Fruit fly (Drosophila melanogaster): ENCODE data around the gene LManII.

LManII gene

dm6 chr2L:10428528-10428927 is 28.9 kb upstream of the LManII start, which contains the start of gene CG5188 (continued):
- TF ChIP-seq CG9727 (GFP tag; optimal IDR thresholded peaks at IDR 0.05) = peak; percentile 16
- peak; percentile 3 for TF ChIP-seq CG13123 (GFP tag; optimal IDR thresholded peaks at IDR 0.05)
- TF ChIP-seq CG10274 (GFP tag; optimal IDR thresholded peaks at IDR 0.05) = no peak
- no peak for TF ChIP-seq ara (GFP tag; IDR thresholded peaks at IDR 0.05)
- TF ChIP-seq Mad (GFP tag; optimal IDR thresholded peaks at IDR 0.05) = no peak
- no peak for TF ChIP-seq CG8478 (optimal IDR thresholded peaks at IDR 0.05)
- TF ChIP-seq MESR4 (GFP tag; optimal IDR thresholded peaks at IDR 0.05) = peak; percentile 43
- peak; percentile 51 for TF ChIP-seq CG6689 (GFP tag; IDR thresholded peaks at IDR 0.05)
- TF ChIP-seq oc (tag; optimal IDR thresholded peaks at IDR 0.05) = peak; percentile 14
- no peak for TF ChIP-seq Dref (GFP tag; IDR thresholded peaks at IDR 0.05)
- TF ChIP-seq CoRest (tag; optimal IDR thresholded peaks at IDR 0.05) = peak; percentile 51
- no peak for TF ChIP-seq CTCF (GFP tag; optimal IDR thresholded peaks at IDR 0.05)
- peak; percentile 64; the same call in 1 of the 2 replicates for TF ChIP-seq CG11696 (GFP tag; IDR thresholded peaks at IDR 0.05)
- no peak for TF ChIP-seq vnd (GFP tag; IDR thresholded peaks at IDR 0.05; ENCODE audit: partially characterized antibody)
- peak; percentile 20 for TF ChIP-seq zen (tag; optimal IDR thresholded peaks at IDR 0.05)
- peak; percentile 40 for TF ChIP-seq Max (GFP tag; optimal IDR thresholded peaks at IDR 0.05)
- TF ChIP-seq lilli (GFP tag; optimal IDR thresholded peaks at IDR 0.05) = peak; percentile 48
- no peak for TF ChIP-seq CG7372 (GFP tag; IDR thresholded peaks at IDR 0.05)
- peak; percentile 9 for TF ChIP-seq CG1529 (GFP tag; optimal IDR thresholded peaks at IDR 0.05)
- no peak for TF ChIP-seq tll (GFP tag; optimal IDR thresholded peaks at IDR 0.05)
- no peak for TF ChIP-seq org-1 (GFP tag; optimal IDR thresholded peaks at IDR 0.05)
- TF ChIP-seq CG34422 (GFP tag; IDR thresholded peaks at IDR 0.05) = peak; percentile 63; the same call in 2 of the 3 replicates
- no peak for TF ChIP-seq da (GFP tag; optimal IDR thresholded peaks at IDR 0.05)
- no peak for TF ChIP-seq C15 (GFP tag; IDR thresholded peaks at IDR 0.05)
- TF ChIP-seq ranshi (GFP tag; IDR thresholded peaks at IDR 0.05) = peak; percentile 59; the same call in 1 of the 2 replicates
- no peak for TF ChIP-seq CG12769 (tag; optimal IDR thresholded peaks at IDR 0.05)
- no peak for TF ChIP-seq z (GFP tag; IDR thresholded peaks at IDR 0.05)
- TF ChIP-seq Dp (GFP tag; optimal IDR thresholded peaks at IDR 0.05) = peak; percentile 3
- TF ChIP-seq Dfd (GFP tag; optimal IDR thresholded peaks at IDR 0.05) = no peak
- no peak for TF ChIP-seq peb (GFP tag; IDR thresholded peaks at IDR 0.05)
- no peak for TF ChIP-seq CG17612 (GFP tag; IDR thresholded peaks at IDR 0.05)
- TF ChIP-seq CG4424 (GFP tag; optimal IDR thresholded peaks at IDR 0.05) = peak; percentile 19
- TF ChIP-seq CG8765 (GFP tag; IDR thresholded peaks at IDR 0.05) = no peak
- no peak for TF ChIP-seq fu2 (GFP tag; optimal IDR thresholded peaks at IDR 0.05)
- peak; percentile 40 for TF ChIP-seq HmgZ (tag; optimal IDR thresholded peaks at IDR 0.05)
- no peak for TF ChIP-seq CG33213 (GFP tag; optimal IDR thresholded peaks at IDR 0.05)
- TF ChIP-seq sd (tag; optimal IDR thresholded peaks at IDR 0.05) = peak; percentile 80
- TF ChIP-seq CG14860 (GFP tag; IDR thresholded peaks at IDR 0.05; ENCODE audit: partially characterized antibody) = no peak
- TF ChIP-seq zf30C (GFP tag; optimal IDR thresholded peaks at IDR 0.05) = no peak
- TF ChIP-seq Tbp (GFP tag; optimal IDR thresholded peaks at IDR 0.05) = no peak
- no peak for TF ChIP-seq Gug (GFP tag; IDR thresholded peaks at IDR 0.05)
- TF ChIP-seq hth (optimal IDR thresholded peaks at IDR 0.05) = no peak
- no peak for TF ChIP-seq NK7.1 (GFP tag; optimal IDR thresholded peaks at IDR 0.05)
- no peak for TF ChIP-seq Poxn (GFP tag; IDR thresholded peaks at IDR 0.05)
- TF ChIP-seq fd96Cb (tag; optimal IDR thresholded peaks at IDR 0.05) = peak; percentile 17
- peak; percentile 69 for TF ChIP-seq CG15269 (tag; optimal IDR thresholded peaks at IDR 0.05)
- TF ChIP-seq en (GFP tag; optimal IDR thresholded peaks at IDR 0.05) = no peak
- TF ChIP-seq Sry-β (GFP tag; optimal IDR thresholded peaks at IDR 0.05) = no peak
- no peak for TF ChIP-seq CG4707 (GFP tag; optimal IDR thresholded peaks at IDR 0.05)
- peak; percentile 31 for TF ChIP-seq CG4820 (GFP tag; optimal IDR thresholded peaks at IDR 0.05)
- TF ChIP-seq slbo (GFP tag; IDR thresholded peaks at IDR 0.05) = peak; percentile 67
- TF ChIP-seq CG2202 (tag; optimal IDR thresholded peaks at IDR 0.05) = no peak
- peak; percentile 29 for TF ChIP-seq CG13775 (GFP tag; optimal IDR thresholded peaks at IDR 0.05)
- TF ChIP-seq CG10366 (GFP tag; IDR thresholded peaks at IDR 0.05) = no peak

Data from whole organism, embryonic.